Fruit fly (Drosophila melanogaster): ENCODE measurements around the gene CG12071.
A peak's percentile ranks its signal among the peaks of the same experiment; 100 is the strongest.

Gene CG12071

dm6 chr3R:30887711-30888549 is 7.1 kb upstream of the CG12071 start (continued):
- peak; percentile 55 for TF ChIP-seq CG17385 (GFP tag; optimal IDR thresholded peaks at IDR 0.05)
- TF ChIP-seq tx (GFP tag; optimal IDR thresholded peaks at IDR 0.05), result peak; percentile 38
- no peak for TF ChIP-seq danr (GFP tag; IDR thresholded peaks at IDR 0.05)
- TF ChIP-seq hth (optimal IDR thresholded peaks at IDR 0.05), result no peak
- peak; percentile 55; the same call in 1 of the 2 replicates for TF ChIP-seq CG14014 (GFP tag; IDR thresholded peaks at IDR 0.05)
- TF ChIP-seq D19A (tag; optimal IDR thresholded peaks at IDR 0.05), result peak; percentile 30
- peak; percentile 49 for TF ChIP-seq ATbp (GFP tag; optimal IDR thresholded peaks at IDR 0.05)
- peak; percentile 36; the same call in 1 of the 2 replicates for TF ChIP-seq E2f2 (GFP tag; IDR thresholded peaks at IDR 0.05)
- no peak for TF ChIP-seq Hr78 (GFP tag; optimal IDR thresholded peaks at IDR 0.05)
- TF ChIP-seq bigmax (GFP tag; optimal IDR thresholded peaks at IDR 0.05), result no peak
- peak; percentile 33 for TF ChIP-seq CG10462 (GFP tag; optimal IDR thresholded peaks at IDR 0.05)
- TF ChIP-seq CG3847 (GFP tag; IDR thresholded peaks at IDR 0.05), result peak; percentile 47; the same call in 1 of the 2 replicates
- no peak for TF ChIP-seq CrebB (tag; optimal IDR thresholded peaks at IDR 0.05)
- no peak for TF ChIP-seq Doc2 (GFP tag; IDR thresholded peaks at IDR 0.05)
- peak; percentile 25 for TF ChIP-seq CG4854 (GFP tag; optimal IDR thresholded peaks at IDR 0.05)
- TF ChIP-seq Kr (GFP tag; optimal IDR thresholded peaks at IDR 0.05), result no peak
- TF ChIP-seq vnd (GFP tag; IDR thresholded peaks at IDR 0.05; ENCODE audit: partially characterized antibody), result no peak
- no peak for TF ChIP-seq CG12299 (tag; optimal IDR thresholded peaks at IDR 0.05)
- peak; percentile 28 for TF ChIP-seq Max (GFP tag; optimal IDR thresholded peaks at IDR 0.05)
- no peak for TF ChIP-seq Nf-YB (GFP tag; optimal IDR thresholded peaks at IDR 0.05)
- peak; percentile 36; the same call in 1 of the 3 replicates for TF ChIP-seq croc (GFP tag; conservative IDR thresholded peaks at IDR 0.05)
- TF ChIP-seq Sox102F (GFP tag; optimal IDR thresholded peaks at IDR 0.05), result peak; percentile 71
- no peak for TF ChIP-seq CG1832 (GFP tag; optimal IDR thresholded peaks at IDR 0.05)
- TF ChIP-seq CG4360 (GFP tag; IDR thresholded peaks at IDR 0.05), result no peak
- TF ChIP-seq Meics (GFP tag; optimal IDR thresholded peaks at IDR 0.05), result peak; percentile 59
- TF ChIP-seq dan (GFP tag; IDR thresholded peaks at IDR 0.05), result no peak
- TF ChIP-seq Gsc (GFP tag; IDR thresholded peaks at IDR 0.05), result peak; percentile 42
- peak; percentile 44; the same call in 1 of the 3 replicates for TF ChIP-seq CG2199 (GFP tag; IDR thresholded peaks at IDR 0.05)
- TF ChIP-seq ham (GFP tag; IDR thresholded peaks at IDR 0.05), result no peak
- TF ChIP-seq lola (GFP tag; optimal IDR thresholded peaks at IDR 0.05), result peak in 1 of 3 experiments; percentile 23
- TF ChIP-seq CG6765 (GFP tag; optimal IDR thresholded peaks at IDR 0.05), result no peak
- TF ChIP-seq ap (GFP tag; IDR thresholded peaks at IDR 0.05), result peak; percentile 52; the same call in 1 of the 2 replicates
- TF ChIP-seq CG18011 (GFP tag; optimal IDR thresholded peaks at IDR 0.05), result no peak
- peak; percentile 67; the same call in 2 of the 3 replicates for TF ChIP-seq CG3726 (GFP tag; IDR thresholded peaks at IDR 0.05)
- TF ChIP-seq Chrac-16 (GFP tag; optimal IDR thresholded peaks at IDR 0.05), result peak; percentile 38
- TF ChIP-seq lov (optimal IDR thresholded peaks at IDR 0.05), result no peak
- peak; percentile 71; the same call in 1 of the 3 replicates for TF ChIP-seq lov (GFP tag; IDR thresholded peaks at IDR 0.05)
- peak; percentile 32 for TF ChIP-seq CG14710 (tag; optimal IDR thresholded peaks at IDR 0.05)
- peak; percentile 79 for TF ChIP-seq CG14441 (GFP tag; IDR thresholded peaks at IDR 0.05)
- no peak for TF ChIP-seq CG13894 (tag; optimal IDR thresholded peaks at IDR 0.05)
- TF ChIP-seq CG6683 (GFP tag; optimal IDR thresholded peaks at IDR 0.05), result no peak
- TF ChIP-seq CG43689 (GFP tag; IDR thresholded peaks at IDR 0.05), result no peak
- no peak for TF ChIP-seq HmgD (GFP tag; optimal IDR thresholded peaks at IDR 0.05)
- TF ChIP-seq CG30431 (GFP tag; optimal IDR thresholded peaks at IDR 0.05), result peak; percentile 42
- peak; percentile 5 for TF ChIP-seq HmgZ (tag; optimal IDR thresholded peaks at IDR 0.05)
- TF ChIP-seq Hey (tag; optimal IDR thresholded peaks at IDR 0.05), result peak; percentile 66
- TF ChIP-seq CG18764 (GFP tag; optimal IDR thresholded peaks at IDR 0.05), result peak; percentile 11
- TF ChIP-seq CG12104 (GFP tag; optimal IDR thresholded peaks at IDR 0.05), result no peak
- TF ChIP-seq CG6254 (GFP tag; optimal IDR thresholded peaks at IDR 0.05), result peak; percentile 23
